Fruit fly (Drosophila melanogaster): ENCODE data around the gene Pfdn4.

DNA sequence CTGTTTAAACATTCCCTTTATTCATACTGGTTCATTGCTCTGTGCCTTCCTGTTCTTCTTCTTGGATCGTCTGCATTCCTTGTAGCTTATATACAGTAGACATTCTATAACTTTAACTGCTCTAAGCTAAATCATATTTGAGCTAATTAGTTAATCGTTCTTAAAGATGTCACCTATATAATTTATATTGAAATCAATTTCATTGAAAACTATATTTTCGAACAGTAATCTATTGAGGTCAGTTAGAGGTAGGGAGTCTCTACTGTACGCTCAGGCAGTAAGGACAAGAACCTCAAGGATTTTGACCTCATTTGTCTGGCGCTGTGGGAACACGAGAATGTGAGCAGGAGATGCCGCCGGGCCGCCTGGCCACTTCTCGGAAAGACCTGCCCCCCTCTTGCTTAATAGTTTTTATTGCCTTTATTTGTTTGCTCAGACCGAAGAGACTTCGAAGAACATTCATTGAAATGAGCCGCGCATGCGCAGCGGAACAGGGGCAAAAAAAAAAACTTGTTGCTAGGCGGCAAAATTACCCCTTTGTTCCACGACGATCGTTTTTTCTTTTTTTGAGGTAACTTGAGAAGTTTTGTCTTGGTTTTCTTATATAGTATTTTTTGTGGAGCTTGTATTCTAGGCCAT, 15.0 kb downstream of the Pfdn4 start:
- TF ChIP-seq net (GFP tag; optimal IDR thresholded peaks at IDR 0.05) (peak; percentile 61), Sox102F (GFP tag; optimal IDR thresholded peaks at IDR 0.05) (peak; percentile 53), esn (GFP tag; optimal IDR thresholded peaks at IDR 0.05) (peak; percentile 73), fd59A (GFP tag; optimal IDR thresholded peaks at IDR 0.05) (peak; percentile 92), Hr39 (GFP tag; optimal IDR thresholded peaks at IDR 0.05) (peak; percentile 62), CG16779 (tag; optimal IDR thresholded peaks at IDR 0.05) (peak; percentile 32), ss (GFP tag; optimal IDR thresholded peaks at IDR 0.05) (peak; percentile 50 to 75), Sox14 (GFP tag; optimal IDR thresholded peaks at IDR 0.05) (peak; percentile 79), OdsH (GFP tag; optimal IDR thresholded peaks at IDR 0.05) (peak; percentile 78), CG9139 (GFP tag; optimal IDR thresholded peaks at IDR 0.05) (peak; percentile 70), Sox15 (GFP tag; optimal IDR thresholded peaks at IDR 0.05) (peak; percentile 40), CG32006 (GFP tag; optimal IDR thresholded peaks at IDR 0.05) (peak; percentile 25)
